Worm (Caenorhabditis elegans) whole organism, L1 larva: ENCODE data around the gene F46C3.6.

Experiments
- fkh-4 ChIP-seq: sonication (generic microtip); optimal IDR thresholded peaks from 2 replicates; lab custom pipeline; 2016; ENCODE audit warnings: missing compliant biosample characterization, missing genetic modification characterization, borderline replicate concordance
- nhr-47 ChIP-seq: sonication (generic microtip); optimal IDR thresholded peaks from 2 replicates; lab custom pipeline; 2016; ENCODE audit warnings: mild to moderate bottlenecking, missing genetic modification characterization, moderate library complexity, missing compliant biosample characterization
- nhr-76 ChIP-seq: sonication (generic microtip); optimal IDR thresholded peaks from 2 replicates; lab custom pipeline; 2017; ENCODE audit warnings: missing biosample characterization, missing genetic modification characterization
- sptf-1 ChIP-seq: fragments of 150-350 bp; optimal IDR thresholded peaks from 2 replicates; lab custom pipeline; 2014; ENCODE audit warnings: missing biosample characterization, missing genetic modification characterization
- unc-30 ChIP-seq: sonication (generic microtip); optimal IDR thresholded peaks from 2 replicates; lab custom pipeline; 2017; ENCODE audit warnings: missing biosample characterization, missing genetic modification characterization
- unc-62 ChIP-seq: fragments of 150-350 bp; optimal IDR thresholded peaks from 2 replicates; lab custom pipeline; 2014; ENCODE audit warnings: missing biosample characterization, missing genetic modification reagents, missing genetic modification characterization

ce11 chrX:11468814-11469213, 48.9 kb upstream of the F46C3.6 start:
- no peak for TF ChIP-seq nhr-47 (tag; lab: Kevin White, UChicago)
- TF ChIP-seq sptf-1 (tag; lab: Kevin White, UChicago): no peak
- TF ChIP-seq nhr-76: no peak
- TF ChIP-seq unc-30: no peak
- no peak for TF ChIP-seq fkh-4 (tag; lab: Kevin White, UChicago)
- no peak for TF ChIP-seq unc-62 (GFP tag; lab: Kevin White, UChicago)
